Fruit fly (Drosophila melanogaster) whole organism, prepupa: ENCODE data around the gene Lcp65Ad.

Experiments used
- Eip78C ChIP-seq: fragments of 200-800 bp; sonication (Bioruptor generic); peaks from one replicate; lab custom pipeline; 2016; ENCODE audit warnings: missing biosample characterization, missing genetic modification characterization
- Met ChIP-seq: fragments of 200-800 bp; sonication (Bioruptor generic); optimal IDR thresholded peaks from 3 replicates; lab custom pipeline; 2016; ENCODE audit warnings: missing biosample characterization, missing genetic modification characterization
- esn ChIP-seq: fragments of 200-800 bp; sonication (Bioruptor generic); optimal IDR thresholded peaks from 2 replicates; lab custom pipeline; 2016; ENCODE audit warnings: missing biosample characterization, mild to moderate bottlenecking, missing genetic modification characterization, moderate library complexity
- lz ChIP-seq: fragments of 200-800 bp; sonication (Bioruptor generic); optimal IDR thresholded peaks from 3 replicates; lab custom pipeline; 2016; ENCODE audit warnings: missing biosample characterization, missing genetic modification characterization

dm6 chr3L:6158530-6158929 lies 15.3 kb downstream of the Lcp65Ad start, which contains the start of gene Cpr65Ay:
- no peak for TF ChIP-seq Met (GFP tag; lab: Kevin White, UChicago)
- TF ChIP-seq Eip78C (GFP tag; lab: Kevin White, UChicago): no peak
- TF ChIP-seq lz: no peak
- no peak for TF ChIP-seq esn (GFP tag; lab: Kevin White, UChicago)
